Worm (Caenorhabditis elegans) whole organism, late embryonic: ENCODE results near the gene cbp-1.
A peak's percentile ranks its signal among the peaks of the same experiment; 100 is the strongest.

Experiments used
- C08G9.2 ChIP-seq: sonication (generic microtip); optimal IDR thresholded peaks from 2 replicates; lab custom pipeline; 2016; ENCODE audit warnings: mild to moderate bottlenecking, missing genetic modification characterization, moderate library complexity, missing compliant biosample characterization
- C38D4.7 ChIP-seq: fragments of 200-800 bp; sonication (Bioruptor generic); optimal IDR thresholded peaks from 2 replicates; lab custom pipeline; 2018; ENCODE audit warnings: mild to moderate bottlenecking, missing genetic modification characterization, moderate library complexity, missing compliant biosample characterization
- F13H6.1 ChIP-seq: sonication (generic microtip); optimal IDR thresholded peaks from 2 replicates; lab custom pipeline; 2016; ENCODE audit warnings: missing genetic modification characterization, missing compliant biosample characterization
- K02D7.2 ChIP-seq: sonication (generic microtip); optimal IDR thresholded peaks from 2 replicates; lab custom pipeline; 2017; ENCODE audit warnings: mild to moderate bottlenecking, missing genetic modification characterization, missing compliant biosample characterization
- T23F11.4 ChIP-seq: fragments of 200-800 bp; sonication (Bioruptor generic); optimal IDR thresholded peaks from 2 replicates; lab custom pipeline; 2018; ENCODE audit warnings: mild to moderate bottlenecking, missing genetic modification characterization, missing compliant biosample characterization
- Y22D7AL.16 ChIP-seq: sonication (generic microtip); optimal IDR thresholded peaks from 2 replicates; lab custom pipeline; 2016; ENCODE audit warnings: missing genetic modification characterization, missing compliant biosample characterization
- ahr-1 ChIP-seq: sonication (generic microtip); optimal IDR thresholded peaks from 2 replicates; lab custom pipeline; 2016; ENCODE audit warnings: missing genetic modification characterization, missing compliant biosample characterization
- ama-1 ChIP-seq: fragments of 150-350 bp; optimal IDR thresholded peaks from 2 replicates; lab custom pipeline; 2014
- ceh-14 ChIP-seq: sonication (generic microtip); optimal IDR thresholded peaks from 2 replicates; lab custom pipeline; 2016; ENCODE audit warnings: missing genotype, missing genetic modification characterization, missing compliant biosample characterization
- ceh-18 ChIP-seq: sonication (generic microtip); optimal IDR thresholded peaks from 2 replicates; lab custom pipeline; 2016; ENCODE audit warnings: missing genetic modification characterization, missing compliant biosample characterization
- ceh-2 ChIP-seq: sonication (generic microtip); optimal IDR thresholded peaks from 2 replicates; lab custom pipeline; 2016; ENCODE audit warnings: missing genotype, missing genetic modification characterization, missing compliant biosample characterization
- ceh-22 ChIP-seq: sonication (generic microtip); optimal IDR thresholded peaks from 2 replicates; lab custom pipeline; 2017; ENCODE audit warnings: missing biosample characterization, missing genetic modification characterization
- ceh-30 ChIP-seq: fragments of 150-350 bp; optimal IDR thresholded peaks from 2 replicates; lab custom pipeline; 2014; ENCODE audit warnings: missing biosample characterization, missing genetic modification characterization
- ceh-31 ChIP-seq: sonication (generic microtip); optimal IDR thresholded peaks from 2 replicates; lab custom pipeline; 2016; ENCODE audit warnings: missing genetic modification characterization, missing compliant biosample characterization
- ceh-34 ChIP-seq: sonication (generic microtip); optimal IDR thresholded peaks from 2 replicates; lab custom pipeline; 2016; ENCODE audit warnings: mild to moderate bottlenecking, missing genetic modification characterization, missing compliant biosample characterization
- ceh-45 ChIP-seq: fragments of 200-800 bp; sonication (Bioruptor generic); IDR thresholded peaks from 2 replicates; pipeline ENCODE4 v1.3.6; 2022; ENCODE audit warnings: missing genetic modification reagents, missing genetic modification characterization, missing compliant biosample characterization
- ceh-48 ChIP-seq: sonication (generic microtip); optimal IDR thresholded peaks from 2 replicates; lab custom pipeline; 2016; ENCODE audit warnings: missing genetic modification characterization, inconsistent platforms, missing compliant biosample characterization
- che-1 ChIP-seq: sonication (generic microtip); optimal IDR thresholded peaks from 2 replicates; lab custom pipeline; 2016; ENCODE audit warnings: mild to moderate bottlenecking, missing genetic modification characterization, missing compliant biosample characterization
- ets-4 ChIP-seq: sonication (generic microtip); optimal IDR thresholded peaks from 2 replicates; lab custom pipeline; 2016; ENCODE audit warnings: missing genetic modification characterization, missing compliant biosample characterization
- eyg-1 ChIP-seq: sonication (generic microtip); optimal IDR thresholded peaks from 2 replicates; lab custom pipeline; 2016; ENCODE audit warnings: missing genotype, missing genetic modification characterization, missing compliant biosample characterization
- fkh-6 ChIP-seq: sonication (generic microtip); optimal IDR thresholded peaks from 2 replicates; lab custom pipeline; 2016; ENCODE audit warnings: missing genetic modification characterization, missing compliant biosample characterization
- gmeb-2 ChIP-seq: sonication (generic microtip); optimal IDR thresholded peaks from 2 replicates; lab custom pipeline; 2016; ENCODE audit warnings: missing genetic modification characterization, inconsistent platforms, missing compliant biosample characterization
- hlh-13 ChIP-seq: fragments of 200-800 bp; sonication (Bioruptor generic); optimal IDR thresholded peaks from 2 replicates; lab custom pipeline; 2018; ENCODE audit warnings: mild to moderate bottlenecking, missing genetic modification characterization, missing compliant biosample characterization
- hlh-8 ChIP-seq: sonication (generic microtip); optimal IDR thresholded peaks from 2 replicates; lab custom pipeline; 2016; ENCODE audit warnings: missing genotype, missing genetic modification characterization, missing compliant biosample characterization
- lim-6 ChIP-seq: sonication (generic microtip); optimal IDR thresholded peaks from 2 replicates; lab custom pipeline; 2016; ENCODE audit warnings: missing genetic modification characterization, missing compliant biosample characterization
- lin-11 ChIP-seq: fragments of 200-800 bp; sonication (Bioruptor generic); optimal IDR thresholded peaks from 2 replicates; lab custom pipeline; 2018; ENCODE audit warnings: mild to moderate bottlenecking, missing genetic modification characterization, missing compliant biosample characterization
- madf-2 ChIP-seq: sonication (generic microtip); optimal IDR thresholded peaks from 2 replicates; lab custom pipeline; 2017; ENCODE audit warnings: missing genetic modification characterization, missing compliant biosample characterization
- mec-3 ChIP-seq: sonication (generic microtip); optimal IDR thresholded peaks from 2 replicates; lab custom pipeline; 2016; ENCODE audit warnings: borderline replicate concordance, missing genetic modification characterization, missing compliant biosample characterization
- nfya-1 ChIP-seq: sonication (generic microtip); optimal IDR thresholded peaks from 2 replicates; lab custom pipeline; 2017; ENCODE audit warnings: missing genetic modification characterization, mild to moderate bottlenecking, missing compliant biosample characterization, antibody characterized with exemption, moderate library complexity
- nhr-11 ChIP-seq: fragments of 150-350 bp; optimal IDR thresholded peaks from 2 replicates; lab custom pipeline; 2014; ENCODE audit warnings: missing biosample characterization, missing genetic modification characterization
- odd-2 ChIP-seq: sonication (generic microtip); optimal IDR thresholded peaks from 2 replicates; lab custom pipeline; 2017; ENCODE audit warnings: antibody characterized with exemption, mild to moderate bottlenecking, missing genetic modification characterization, missing compliant biosample characterization
- pat-9 ChIP-seq: fragments of 200-800 bp; sonication (Bioruptor generic); optimal IDR thresholded peaks from 2 replicates; lab custom pipeline; 2018; ENCODE audit warnings: mild to moderate bottlenecking, missing genetic modification characterization, moderate library complexity, missing compliant biosample characterization
- pax-1 ChIP-seq: fragments of 150-350 bp; optimal IDR thresholded peaks from 2 replicates; lab custom pipeline; 2014; ENCODE audit warnings: missing biosample characterization, missing genetic modification characterization
- pha-2 ChIP-seq: sonication (generic microtip); optimal IDR thresholded peaks from 2 replicates; lab custom pipeline; 2017; ENCODE audit warnings: mild to moderate bottlenecking, missing genetic modification characterization, missing compliant biosample characterization
- pha-4 ChIP-seq: fragments of 150-350 bp; optimal IDR thresholded peaks from 2 replicates; lab custom pipeline; 2018; ENCODE audit warnings: missing biosample characterization, missing genetic modification reagents, missing genetic modification characterization
- pros-1 ChIP-seq: fragments of 150-350 bp; optimal IDR thresholded peaks from 2 replicates; lab custom pipeline; 2014; ENCODE audit warnings: missing biosample characterization, missing genetic modification reagents, missing genetic modification characterization
- ref-2 ChIP-seq: sonication (generic microtip); optimal IDR thresholded peaks from 2 replicates; lab custom pipeline; 2016; ENCODE audit warnings: missing genetic modification characterization, missing compliant biosample characterization
- rnt-1 ChIP-seq: sonication (generic microtip); optimal IDR thresholded peaks from 2 replicates; lab custom pipeline; 2016; ENCODE audit warnings: missing genetic modification characterization, missing compliant biosample characterization
- sdc-2 ChIP-seq: sonication (generic microtip); optimal IDR thresholded peaks from 2 replicates; lab custom pipeline; 2016; ENCODE audit warnings: missing genotype, missing genetic modification characterization, missing compliant biosample characterization
- sox-2 ChIP-seq: fragments of 200-800 bp; sonication (Bioruptor generic); IDR thresholded peaks from 2 replicates; pipeline ENCODE4 v1.3.6; 2022; ENCODE audit warnings: missing genetic modification reagents, missing genetic modification characterization, missing compliant biosample characterization
- sox-4 ChIP-seq: sonication (generic microtip); optimal IDR thresholded peaks from 2 replicates; lab custom pipeline; 2017; ENCODE audit warnings: mild to moderate bottlenecking, missing genetic modification characterization, inconsistent platforms, missing compliant biosample characterization
- unc-3 ChIP-seq, 2 experiments: fragments of 200-800 bp in 1 of 2; sonication (Bioruptor generic) in 1 of 2; sonication (generic microtip) in 1 of 2; conservative IDR thresholded peaks in 1 of 2; optimal IDR thresholded peaks in 1 of 2; 2 replicates each; pipeline versions ENCODE4 v1.3.6 to Lab custom; 2016 to 2022; ENCODE audit warnings: missing compliant biosample characterization in 2 of 2, missing genetic modification characterization in 2 of 2, missing genetic modification reagents in 1 of 2
- unc-55 ChIP-seq: sonication (generic microtip); optimal IDR thresholded peaks from 2 replicates; lab custom pipeline; 2017; ENCODE audit warnings: missing biosample characterization, missing genetic modification reagents, missing genetic modification characterization

cbp-1 gene

ce11 chrIII:9775916-9776315 is 9.6 kb downstream of the cbp-1 start:
- TF ChIP-seq sox-2 (GFP tag; lab: Robert Waterston, UW): no peak
- no peak for TF ChIP-seq C38D4.7 (GFP tag; lab: Kevin White, UChicago)
- TF ChIP-seq ceh-45 (GFP tag; lab: Robert Waterston, UW): no peak
- no peak for TF ChIP-seq K02D7.2 (tag; lab: Kevin White, UChicago)
- TF ChIP-seq lin-11: no peak

- TF ChIP-seq nhr-11 (tag; lab: Kevin White, UChicago) (no peak), ceh-31 (tag; lab: Kevin White, UChicago) (peak; percentile 16), eyg-1 (tag; lab: Kevin White, UChicago) (no peak), ceh-2 (tag; lab: Kevin White, UChicago) (no peak), pat-9 (tag; lab: Kevin White, UChicago) (no peak), pax-1 (tag; lab: Kevin White, UChicago) (peak; percentile 43)
- TF ChIP-seq, all 69 proteins: peak for 2
Measured at ce11 chrIII:9776323-9776722, 10.0 kb downstream of the cbp-1 start, which contains the start of gene usp-46. TSS of gene usp-46 (plus strand) at chrIII:9776623.

ce11 chrIII:9779080-9779479 is 12.8 kb downstream of the cbp-1 start:
- no peak for TF ChIP-seq gmeb-2 (tag; lab: Kevin White, UChicago)
- TF ChIP-seq pha-2 (tag; lab: Kevin White, UChicago): no peak
- TF ChIP-seq, all 69 proteins: peak for 0

ce11 chrIII:9780254-9780653 is 13.9 kb downstream of the cbp-1 start, which contains the start of gene sqv-3:
TSS of gene sqv-3 (minus strand) at chrIII:9780354.
- TF ChIP-seq ceh-2 (tag; lab: Kevin White, UChicago) (no peak), ceh-34 (no peak)

- TF ChIP-seq sox-4 (tag; lab: Kevin White, UChicago): no peak
- no peak for TF ChIP-seq madf-2 (tag; lab: Kevin White, UChicago)
- TF ChIP-seq pat-9 (tag; lab: Kevin White, UChicago): no peak
- TF ChIP-seq ref-2: peak; percentile 63
- TF ChIP-seq C08G9.2 (tag; lab: Kevin White, UChicago): peak; percentile 15
- no peak for TF ChIP-seq eyg-1 (tag; lab: Kevin White, UChicago)
- TF ChIP-seq Y22D7AL.16 (tag; lab: Kevin White, UChicago): no peak
- TF ChIP-seq ama-1 (lab: Kevin White, UChicago): peak; percentile 24
- no peak for TF ChIP-seq F13H6.1 (tag; lab: Kevin White, UChicago)
- TF ChIP-seq unc-3 (GFP tag; conservative IDR thresholded peaks at IDR 0.05; lab: Robert Waterston, UW): no peak
- no peak for TF ChIP-seq unc-3 (tag; optimal IDR thresholded peaks at IDR 0.05; lab: Kevin White, UChicago)
- TF ChIP-seq odd-2 (tag; lab: Kevin White, UChicago): no peak
- no peak for TF ChIP-seq nhr-11 (tag; lab: Kevin White, UChicago)
- TF ChIP-seq hlh-8: no peak
- TF ChIP-seq hlh-13: no peak
- TF ChIP-seq lim-6 (tag; lab: Kevin White, UChicago): no peak
- TF ChIP-seq unc-55: no peak
- TF ChIP-seq sdc-2 (tag; lab: Kevin White, UChicago): no peak
- peak; percentile 82 for TF ChIP-seq nfya-1 (tag; lab: Kevin White, UChicago)
- no peak for TF ChIP-seq che-1 (tag; lab: Kevin White, UChicago)
- no peak for TF ChIP-seq mec-3 (tag; lab: Kevin White, UChicago)
- TF ChIP-seq rnt-1 (tag; lab: Kevin White, UChicago): peak; percentile 55
- TF ChIP-seq fkh-6 (tag; lab: Kevin White, UChicago): no peak
- TF ChIP-seq ceh-30 (tag; lab: Kevin White, UChicago): peak; percentile 26
- TF ChIP-seq ceh-48 (tag; lab: Kevin White, UChicago): peak; percentile 47
- no peak for TF ChIP-seq pros-1 (tag; lab: Kevin White, UChicago)
- no peak for TF ChIP-seq ceh-22 (tag; lab: Kevin White, UChicago)
- no peak for TF ChIP-seq T23F11.4
- TF ChIP-seq ceh-2 (tag; lab: Kevin White, UChicago): no peak
- no peak for TF ChIP-seq ahr-1 (tag; lab: Kevin White, UChicago)
- TF ChIP-seq ets-4: peak; percentile 14
- no peak for TF ChIP-seq pha-4 (tag; lab: Kevin White, UChicago)
- TF ChIP-seq ceh-18 (tag; lab: Kevin White, UChicago): peak; percentile 52
- TF ChIP-seq ceh-14 (tag; lab: Kevin White, UChicago): no peak
Measured at ce11 chrIII:9780665-9781304, 14.5 kb downstream of the cbp-1 start, which contains the start of gene vha-1. TSS of gene vha-1 (plus strand) at chrIII:9781254.
